Worm (Caenorhabditis elegans): ENCODE measurements around the gene pkhm-2.

ce11 chrX:15155054-15155453 lies 26.2 kb downstream of the pkhm-2 start:
- TF ChIP-seq rbr-2 (tag; optimal IDR thresholded peaks at IDR 0.05) (no peak), F26F4.8 (GFP tag; conservative IDR thresholded peaks at IDR 0.05) (no peak), ceh-82 (tag; optimal IDR thresholded peaks at IDR 0.05) (no peak)
